ENCODE assay signal across 2 worm cellular contexts in genomic region chrIV:4721247-4721646, ce11.
A peak's percentile ranks its signal among the peaks of the same experiment; 100 is the strongest.
TF ChIP-seq lines count a peak whose summit lies in the region.

No protein-coding gene starts in this region.

TF ChIP-seq in whole organism, L4 larva, 104 proteins besides CTCF, POLR2A, EP300 and RAD21:
- TF ChIP-seq lin-38 (GFP tag; IDR thresholded peaks at IDR 0.05; lab: Robert Waterston, UW), result peak; percentile 72

TF ChIP-seq in whole organism, young adult, 124 proteins besides CTCF, POLR2A, EP300 and RAD21:
- TF ChIP-seq hmg-1.2 (GFP tag; IDR thresholded peaks at IDR 0.05; lab: Robert Waterston, UW), result peak; percentile 33; the same call in 1 of the 2 replicates
- TF ChIP-seq mcd-1 (GFP tag; IDR thresholded peaks at IDR 0.05; lab: Robert Waterston, UW), result peak; percentile 52
